Worm (Caenorhabditis elegans) whole organism, L1 larva: ENCODE results near the gene hum-2.
A peak's percentile ranks its signal among the peaks of the same experiment; 100 is the strongest.

Experiments used
- C04F5.9 ChIP-seq: sonication (generic microtip); optimal IDR thresholded peaks from 2 replicates; lab custom pipeline; 2016; ENCODE audit warnings: missing genetic modification characterization, missing compliant biosample characterization
- C34B4.2 ChIP-seq: sonication (generic microtip); optimal IDR thresholded peaks from 2 replicates; lab custom pipeline; 2017; ENCODE audit warnings: mild to moderate bottlenecking, missing genetic modification characterization, missing compliant biosample characterization
- blmp-1 ChIP-seq: fragments of 150-350 bp; optimal IDR thresholded peaks from 2 replicates; lab custom pipeline; 2014; ENCODE audit warnings: missing biosample characterization, missing genetic modification characterization
- ces-1 ChIP-seq: fragments of 150-350 bp; optimal IDR thresholded peaks from 2 replicates; lab custom pipeline; 2014; ENCODE audit warnings: missing biosample characterization, missing genetic modification reagents, missing genetic modification characterization
- fkh-4 ChIP-seq: sonication (generic microtip); optimal IDR thresholded peaks from 2 replicates; lab custom pipeline; 2016; ENCODE audit warnings: missing compliant biosample characterization, missing genetic modification characterization, borderline replicate concordance
- fos-1 ChIP-seq: fragments of 150-350 bp; optimal IDR thresholded peaks from 2 replicates; lab custom pipeline; 2014; ENCODE audit warnings: missing biosample characterization, missing genetic modification characterization
- grh-1 ChIP-seq: fragments of 200-800 bp; sonication (Bioruptor generic); IDR thresholded peaks from 2 replicates; pipeline ENCODE4 v1.3.6; 2022; ENCODE audit warnings: missing genetic modification reagents, missing genetic modification characterization, missing compliant biosample characterization
- hlh-4 ChIP-seq: sonication (generic microtip); optimal IDR thresholded peaks from 2 replicates; lab custom pipeline; 2016; ENCODE audit warnings: mild to moderate bottlenecking, missing genetic modification characterization, missing compliant biosample characterization
- lin-14 ChIP-seq: fragments of 200-800 bp; sonication (Bioruptor generic); optimal IDR thresholded peaks from 2 replicates; lab custom pipeline; 2018; ENCODE audit warnings: mild to moderate bottlenecking, missing genetic modification characterization, moderate library complexity, missing compliant biosample characterization
- lin-35 ChIP-seq, 2 experiments: fragments of 150-350 bp; optimal IDR thresholded peaks; 2 replicates each; lab custom pipeline; 2014; ENCODE audit warnings: missing biosample characterization in 2 of 2, missing genetic modification characterization in 2 of 2, missing genetic modification reagents in 2 of 2
- mdl-1 ChIP-seq, 2 experiments: fragments of 150-350 bp; optimal IDR thresholded peaks; 2 replicates each; lab custom pipeline; 2014 to 2017; ENCODE audit warnings: missing biosample characterization in 2 of 2, missing genetic modification characterization in 2 of 2, inconsistent platforms in 1 of 2
- nhr-237 ChIP-seq: fragments of 150-350 bp; optimal IDR thresholded peaks from 2 replicates; lab custom pipeline; 2014; ENCODE audit warnings: missing biosample characterization, missing genetic modification characterization
- nhr-71 ChIP-seq: sonication (generic microtip); optimal IDR thresholded peaks from 2 replicates; lab custom pipeline; 2016; ENCODE audit warnings: mild to moderate bottlenecking, missing genetic modification characterization, moderate library complexity, missing compliant biosample characterization
- nhr-85 ChIP-seq: sonication (generic microtip); peaks from one replicate; lab custom pipeline; 2016; ENCODE audit warnings: missing genetic modification characterization, inconsistent platforms, missing compliant biosample characterization
- nhr-90 ChIP-seq: sonication (generic microtip); optimal IDR thresholded peaks from 2 replicates; lab custom pipeline; 2016; ENCODE audit warnings: mild to moderate bottlenecking, missing genetic modification characterization, missing compliant biosample characterization; ENCODE audit not compliant: poor library complexity
- pag-3 ChIP-seq: sonication (generic microtip); optimal IDR thresholded peaks from 2 replicates; lab custom pipeline; 2017; ENCODE audit warnings: missing genetic modification characterization, mild to moderate bottlenecking, missing compliant biosample characterization, antibody characterized with exemption, borderline replicate concordance; ENCODE audit not compliant: insufficient read depth
- pax-3 ChIP-seq: fragments of 200-800 bp; sonication (Bioruptor generic); optimal IDR thresholded peaks from 2 replicates; lab custom pipeline; 2018; ENCODE audit warnings: mild to moderate bottlenecking, missing genetic modification characterization, moderate library complexity, missing compliant biosample characterization
- sptf-1 ChIP-seq: fragments of 150-350 bp; optimal IDR thresholded peaks from 2 replicates; lab custom pipeline; 2014; ENCODE audit warnings: missing biosample characterization, missing genetic modification characterization
- sup-37 ChIP-seq: fragments of 200-800 bp; sonication (Bioruptor generic); optimal IDR thresholded peaks from 2 replicates; lab custom pipeline; 2018; ENCODE audit warnings: mild to moderate bottlenecking, missing genetic modification characterization, missing compliant biosample characterization
- zip-4 ChIP-seq: fragments of 200-800 bp; sonication (Bioruptor generic); optimal IDR thresholded peaks from 2 replicates; lab custom pipeline; 2018; ENCODE audit warnings: mild to moderate bottlenecking, missing genetic modification characterization, moderate library complexity, missing compliant biosample characterization
- ztf-11 ChIP-seq, 2 experiments: sonication (generic microtip); optimal IDR thresholded peaks; 2 replicates each; lab custom pipeline; 2016 to 2017; ENCODE audit warnings: missing genetic modification characterization in 2 of 2, missing biosample characterization in 1 of 2, missing compliant biosample characterization in 1 of 2
- ztf-4 ChIP-seq: fragments of 150-350 bp; optimal IDR thresholded peaks from 2 replicates; lab custom pipeline; 2014; ENCODE audit warnings: missing biosample characterization, missing genetic modification characterization

hum-2 gene

DNA sequence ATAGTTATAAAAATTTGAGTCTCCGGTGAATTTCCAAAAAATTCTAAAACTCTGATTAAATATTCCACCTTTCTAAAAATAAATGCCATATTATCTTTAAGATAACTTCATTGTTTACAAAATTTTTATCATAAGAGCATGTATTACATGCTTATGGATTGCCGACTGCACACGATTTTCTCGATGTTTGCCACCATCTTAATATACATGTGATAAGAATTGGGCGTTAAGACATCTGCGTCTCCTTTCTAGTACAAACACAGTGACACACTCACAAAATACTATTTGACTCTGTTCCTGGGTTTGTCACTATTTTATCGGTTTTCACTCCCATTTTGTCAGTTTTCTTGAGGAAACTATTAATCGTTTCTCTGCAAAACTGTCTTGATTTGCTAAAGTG is 57.1 kb downstream of the hum-2 start (continued):
- TF ChIP-seq nhr-90 (tag; lab: Kevin White, UChicago) (peak; percentile 22), hlh-4 (no peak), grh-1 (GFP tag; lab: Robert Waterston, UW) (no peak), sptf-1 (tag; lab: Kevin White, UChicago) (no peak), C34B4.2 (tag; lab: Kevin White, UChicago) (no peak), nhr-237 (tag; lab: Kevin White, UChicago) (no peak), fkh-4 (tag; lab: Kevin White, UChicago) (no peak), nhr-71 (peak; percentile 20), sup-37 (GFP tag; lab: Kevin White, UChicago) (no peak), zip-4 (no peak), ces-1 (no peak), ztf-11 (tag; optimal IDR thresholded peaks at IDR 0.05; lab: Kevin White, UChicago) (no peak), fos-1 (tag; lab: Kevin White, UChicago) (no peak), lin-35 (GFP tag; optimal IDR thresholded peaks at IDR 0.05; lab: Kevin White, UChicago) (peak in 1 of 2 experiments; percentile 63), pax-3 (tag; lab: Kevin White, UChicago) (no peak)
- TF ChIP-seq, all 84 proteins: peak for 6

DNA sequence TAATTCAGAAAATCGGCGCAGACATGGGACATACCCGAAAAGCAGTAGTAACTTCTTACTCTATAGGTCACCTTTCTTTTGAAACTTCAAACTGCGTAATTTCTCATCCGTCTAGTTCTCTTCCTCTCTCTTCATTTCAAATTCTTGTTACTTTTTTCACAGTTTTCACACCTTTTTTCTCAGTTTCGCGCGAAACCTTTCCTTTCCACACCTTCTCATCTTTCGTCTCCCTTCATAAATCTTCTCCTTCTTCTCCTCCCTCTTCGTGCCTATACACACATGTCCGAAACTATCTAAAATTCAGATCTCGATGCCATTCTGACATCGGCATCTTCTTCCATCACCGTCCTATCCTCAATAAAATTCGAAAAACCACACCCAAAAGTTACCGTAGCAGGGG is 57.8 kb downstream of the hum-2 start, which contains the start of gene wdr-62:
TSS of gene wdr-62 (plus strand) at position 301 of the 400 bp plus-strand sequence.
- TF ChIP-seq blmp-1 (tag; lab: Kevin White, UChicago) (peak; percentile 76), pag-3 (tag; lab: Kevin White, UChicago) (no peak), lin-14 (GFP tag; lab: Kevin White, UChicago) (peak; percentile 33), nhr-85 (tag; lab: Kevin White, UChicago) (peak; percentile 40)
- TF ChIP-seq, all 84 proteins: peak for 3

DNA sequence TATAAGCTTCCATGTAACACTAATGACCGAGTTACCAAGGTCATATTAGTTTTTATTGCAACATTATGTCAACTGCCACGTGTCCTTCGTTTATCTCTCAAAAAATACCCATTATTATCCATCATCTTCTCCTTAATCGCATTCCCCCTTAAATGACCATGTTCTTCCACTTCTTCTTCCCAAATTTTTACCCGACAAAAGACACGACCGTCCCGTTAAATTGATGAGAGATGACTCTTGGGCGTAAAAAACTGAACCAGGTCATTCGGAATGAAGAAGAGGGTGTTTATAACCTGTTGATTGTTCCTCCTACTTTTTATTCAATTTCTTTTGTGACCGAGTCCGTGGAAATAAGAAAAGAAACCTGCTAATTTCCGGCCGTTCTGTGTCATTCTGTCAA is 58.6 kb downstream of the hum-2 start:
- TF ChIP-seq C04F5.9 (no peak), mdl-1 (tag; optimal IDR thresholded peaks at IDR 0.05; lab: Kevin White, UChicago) (no peak), nhr-85 (tag; lab: Kevin White, UChicago) (peak; percentile 80), blmp-1 (tag; lab: Kevin White, UChicago) (peak; percentile 59), ztf-4 (tag; lab: Kevin White, UChicago) (no peak)
